Worm (Caenorhabditis elegans): Measurements from ENCODE around the gene C48B4.6.

ce11 chrIII:9556300-9556699, 2.1 kb downstream of the C48B4.6 start, which contains the start of gene ZK1098.11:
- TF ChIP-seq ama-1 (optimal IDR thresholded peaks at IDR 0.05) (no peak), nhr-77 (tag; optimal IDR thresholded peaks at IDR 0.05) (no peak), unc-62 (GFP tag; optimal IDR thresholded peaks at IDR 0.05) (no peak), elt-2 (tag; optimal IDR thresholded peaks at IDR 0.05) (no peak), eor-1 (tag; optimal IDR thresholded peaks at IDR 0.05) (no peak), ceh-82 (tag; optimal IDR thresholded peaks at IDR 0.05) (no peak), ceh-28 (tag; optimal IDR thresholded peaks at IDR 0.05) (no peak), nhr-11 (tag; optimal IDR thresholded peaks at IDR 0.05) (no peak), R02D3.7 (tag; optimal IDR thresholded peaks at IDR 0.05) (no peak)
